Worm (Caenorhabditis elegans) whole organism, L4/young adult: Measurements from ENCODE around the gene srt-23.

ENCODE experiments used
- W03F9.2 ChIP-seq: fragments of 150-350 bp; optimal IDR thresholded peaks from 2 replicates; lab custom pipeline; 2014; ENCODE audit warnings: missing biosample characterization, missing genetic modification characterization
- dao-5 ChIP-seq: sonication (generic microtip); optimal IDR thresholded peaks from 2 replicates; lab custom pipeline; 2016; ENCODE audit warnings: missing genotype, missing genetic modification characterization, moderate library complexity, missing compliant biosample characterization
- him-1 ChIP-seq: sonication (generic microtip); optimal IDR thresholded peaks from 2 replicates; lab custom pipeline; 2016; ENCODE audit warnings: missing genotype, missing genetic modification reagents, missing genetic modification characterization, missing compliant biosample characterization

The srt-23 gene

ce11 chrIV:796521-797073 is 40.1 kb downstream of the srt-23 start, which contains the start of the genes F56B3.11 and ech-5:
TSS of gene F56B3.11 (minus strand) at chrIV:796571.
TSS of gene ech-5 (plus strand) at chrIV:797023.
- TF ChIP-seq W03F9.2 (tag; lab: Kevin White, UChicago) (peak; percentile 80), dao-5 (tag; lab: Kevin White, UChicago) (no peak), him-1 (tag; lab: Kevin White, UChicago) (peak; percentile 6)

DNA sequence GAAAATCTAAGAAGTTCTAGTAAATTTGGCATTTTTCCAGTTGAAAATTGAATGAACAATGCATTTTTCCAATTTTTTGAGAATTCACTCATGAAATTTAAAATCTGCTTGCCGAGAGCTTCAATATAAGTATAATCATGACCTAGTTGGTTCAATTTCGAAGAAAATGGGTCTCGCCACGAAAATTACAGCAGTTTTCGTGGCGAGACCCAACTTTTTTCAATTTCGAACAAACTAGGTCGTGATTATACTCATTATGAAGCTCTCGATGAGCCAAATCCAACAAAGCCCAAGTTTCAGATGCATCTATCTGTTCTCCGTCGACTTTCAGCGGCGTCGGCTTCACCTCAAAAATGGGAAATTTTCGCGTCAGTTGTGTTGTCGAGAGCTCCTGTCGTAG is 44.0 kb downstream of the srt-23 start, which contains the start of gene mrpl-46:
mrpl-46 (plus strand) TSS at position 301 of the 400 bp plus-strand sequence.
- no peak for TF ChIP-seq W03F9.2 (tag; lab: Kevin White, UChicago)
- no peak for TF ChIP-seq him-1 (tag; lab: Kevin White, UChicago)
- TF ChIP-seq dao-5 (tag; lab: Kevin White, UChicago) = no peak

DNA sequence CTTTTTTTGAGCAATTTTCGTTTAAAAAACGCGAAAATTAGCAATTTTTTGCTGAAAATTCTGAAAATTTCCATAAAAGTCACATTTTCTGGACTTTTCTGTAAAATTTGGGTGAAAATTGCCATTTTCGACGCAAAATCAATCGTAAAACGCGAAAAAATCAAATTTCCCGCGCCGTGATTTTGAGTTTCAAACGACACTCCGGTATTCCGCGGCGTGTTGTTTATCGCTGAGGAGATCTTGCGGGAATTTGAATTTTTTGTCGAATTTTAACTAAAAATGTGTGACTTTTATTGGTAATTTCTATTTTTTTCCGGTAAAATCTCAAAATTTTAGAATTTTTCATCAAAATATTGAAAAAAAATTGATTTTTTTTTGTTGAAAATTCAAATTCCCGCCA is 44.6 kb downstream of the srt-23 start:
- TF ChIP-seq dao-5 (tag; lab: Kevin White, UChicago) = no peak
- no peak for TF ChIP-seq W03F9.2 (tag; lab: Kevin White, UChicago)
- TF ChIP-seq him-1 (tag; lab: Kevin White, UChicago) = no peak

- TF ChIP-seq W03F9.2 (tag; lab: Kevin White, UChicago) (no peak), him-1 (tag; lab: Kevin White, UChicago) (no peak), dao-5 (tag; lab: Kevin White, UChicago) (no peak)
Measured at ce11 chrIV:804802-805201, 48.3 kb downstream of the srt-23 start, which contains the start of gene Y55F3BL.4. TSS of gene Y55F3BL.4 (plus strand) at chrIV:805102.

DNA sequence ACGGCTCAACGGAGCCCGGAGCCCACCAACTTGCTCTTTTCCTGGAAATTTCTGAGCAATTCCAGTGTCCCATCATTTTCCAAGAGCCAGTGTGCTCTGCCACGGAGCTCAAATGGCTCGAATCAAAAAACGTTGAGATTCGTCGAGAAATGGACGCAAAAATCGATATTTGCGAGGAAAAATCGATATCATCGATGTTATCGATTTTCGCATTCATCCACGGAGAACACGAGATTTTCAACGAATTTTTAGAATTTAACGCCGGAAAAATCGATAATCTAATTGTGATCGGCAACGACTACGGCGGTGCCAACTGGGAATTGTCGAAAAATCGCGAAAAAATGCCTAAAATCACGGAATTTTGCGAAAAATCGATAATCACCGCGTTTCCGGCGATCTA is 49.2 kb downstream of the srt-23 start:
- TF ChIP-seq W03F9.2 (tag; lab: Kevin White, UChicago) (no peak), him-1 (tag; lab: Kevin White, UChicago) (no peak), dao-5 (tag; lab: Kevin White, UChicago) (no peak)

DNA sequence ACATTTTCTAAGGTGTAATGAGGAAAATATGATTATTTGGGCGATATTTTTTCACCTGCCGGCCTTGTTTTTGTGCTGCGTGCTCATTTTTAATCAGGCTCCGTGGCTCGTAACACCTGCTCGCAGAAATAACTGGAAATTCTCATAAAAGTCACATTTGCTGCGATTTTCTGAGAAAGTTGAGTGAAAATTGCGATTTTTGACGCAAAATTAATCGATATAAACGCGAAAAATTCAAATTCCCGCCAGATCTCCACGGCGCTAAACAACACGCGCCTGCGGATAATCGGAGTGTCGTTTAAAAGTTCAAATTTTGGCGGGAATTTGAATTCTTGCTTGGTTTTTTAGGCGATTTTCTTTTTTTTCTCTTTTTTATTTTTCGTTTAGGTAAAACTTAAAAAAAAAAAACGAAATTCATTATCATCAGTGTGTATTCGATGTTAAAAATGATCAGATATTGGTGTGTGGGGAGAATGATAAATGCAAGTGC is 50.6 kb downstream of the srt-23 start, which contains the start of gene Y55F3BL.6:
Y55F3BL.6 (minus strand) TSS at position 51 of the 490 bp plus-strand sequence.
- no peak for TF ChIP-seq dao-5 (tag; lab: Kevin White, UChicago)
- no peak for TF ChIP-seq him-1 (tag; lab: Kevin White, UChicago)
- TF ChIP-seq W03F9.2 (tag; lab: Kevin White, UChicago) = no peak
